Worm (Caenorhabditis elegans): Measurements from ENCODE around the gene dmsr-8.

DNA sequence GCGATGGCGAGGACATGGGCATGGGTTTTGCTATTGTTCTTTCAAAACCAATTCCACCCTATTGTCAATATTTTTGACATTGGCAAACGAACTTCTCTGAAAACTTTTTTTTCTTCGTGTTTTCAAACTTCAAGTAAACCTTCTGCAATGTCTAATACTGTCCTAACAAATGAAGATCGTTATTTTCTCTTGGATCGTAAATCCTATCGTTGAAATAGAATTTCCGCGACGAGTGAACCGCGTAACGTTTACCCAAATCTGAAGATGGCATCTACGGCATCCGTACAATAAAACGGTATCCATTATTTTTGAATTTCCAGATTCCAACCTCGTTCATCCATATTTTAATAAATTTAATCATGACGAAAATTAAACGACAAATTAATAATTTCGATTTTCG lies 8.6 kb downstream of the dmsr-8 start, which contains the start of gene C35A5.5:
- TF ChIP-seq ztf-11 (tag; optimal IDR thresholded peaks at IDR 0.05) (no peak), ztf-4 (tag; optimal IDR thresholded peaks at IDR 0.05) (no peak)
